Worm (Caenorhabditis elegans) whole organism, L3 larva: Measurements from ENCODE around the gene C47E12.3.

Source experiments
- R02D3.7 ChIP-seq: fragments of 150-350 bp; optimal IDR thresholded peaks from 2 replicates; lab custom pipeline; 2014; ENCODE audit warnings: missing biosample characterization, missing genetic modification characterization
- ama-1 ChIP-seq: fragments of 150-350 bp; optimal IDR thresholded peaks from 2 replicates; lab custom pipeline; 2018
- ceh-16 ChIP-seq: sonication (generic microtip); optimal IDR thresholded peaks from 2 replicates; lab custom pipeline; 2017; ENCODE audit warnings: missing biosample characterization, missing genetic modification characterization
- ceh-28 ChIP-seq: fragments of 150-350 bp; optimal IDR thresholded peaks from 2 replicates; lab custom pipeline; 2014; ENCODE audit warnings: missing biosample characterization, missing genetic modification reagents, missing genetic modification characterization
- ceh-82 ChIP-seq: fragments of 150-350 bp; optimal IDR thresholded peaks from 2 replicates; lab custom pipeline; 2014; ENCODE audit warnings: missing biosample characterization, missing genetic modification characterization
- ceh-9 ChIP-seq: sonication (generic microtip); optimal IDR thresholded peaks from 2 replicates; lab custom pipeline; 2018; ENCODE audit warnings: missing biosample characterization, missing genetic modification characterization
- daf-12 ChIP-seq: fragments of 150-350 bp; optimal IDR thresholded peaks from 2 replicates; lab custom pipeline; 2014; ENCODE audit warnings: missing biosample characterization, missing genetic modification reagents, missing genetic modification characterization
- egl-27 ChIP-seq: sonication (generic microtip); optimal IDR thresholded peaks from 4 replicates; lab custom pipeline; 2017; ENCODE audit warnings: missing biosample characterization, missing genetic modification reagents, missing genetic modification characterization
- egl-5 ChIP-seq: fragments of 150-350 bp; optimal IDR thresholded peaks from 2 replicates; lab custom pipeline; 2017; ENCODE audit warnings: missing biosample characterization, missing genetic modification reagents, missing genetic modification characterization, inconsistent platforms
- elt-1 ChIP-seq: fragments of 150-350 bp; optimal IDR thresholded peaks from 2 replicates; lab custom pipeline; 2014; ENCODE audit warnings: missing biosample characterization, missing genetic modification characterization
- elt-2 ChIP-seq: sonication (generic microtip); optimal IDR thresholded peaks from 2 replicates; lab custom pipeline; 2016; ENCODE audit warnings: missing genetic modification reagents, mild to moderate bottlenecking, missing genetic modification characterization, missing compliant biosample characterization
- eor-1 ChIP-seq, 2 experiments: fragments of 150-350 bp; optimal IDR thresholded peaks; 2 replicates each; lab custom pipeline; 2014 to 2018; ENCODE audit warnings: missing biosample characterization in 2 of 2, missing genetic modification characterization in 2 of 2
- hmg-11 ChIP-seq: sonication (generic microtip); optimal IDR thresholded peaks from 2 replicates; lab custom pipeline; 2016; ENCODE audit warnings: missing genetic modification characterization, missing compliant biosample characterization
- lin-15B ChIP-seq: fragments of 150-350 bp; optimal IDR thresholded peaks from 2 replicates; lab custom pipeline; 2014; ENCODE audit warnings: missing biosample characterization, missing genetic modification characterization
- lsy-12 ChIP-seq: sonication (generic microtip); optimal IDR thresholded peaks from 2 replicates; lab custom pipeline; 2016; ENCODE audit warnings: mild to moderate bottlenecking, missing genetic modification characterization, missing compliant biosample characterization
- mdl-1 ChIP-seq: fragments of 150-350 bp; optimal IDR thresholded peaks from 2 replicates; lab custom pipeline; 2014; ENCODE audit warnings: missing biosample characterization, missing genetic modification characterization
- nfya-1 ChIP-seq: sonication (generic microtip); optimal IDR thresholded peaks from 2 replicates; lab custom pipeline; 2017; ENCODE audit warnings: missing genetic modification characterization, mild to moderate bottlenecking, missing compliant biosample characterization, antibody characterized with exemption, moderate library complexity; ENCODE audit not compliant: insufficient read depth
- nhr-11 ChIP-seq: fragments of 150-350 bp; optimal IDR thresholded peaks from 2 replicates; lab custom pipeline; 2014; ENCODE audit warnings: missing biosample characterization, missing genetic modification characterization
- nhr-12 ChIP-seq: fragments of 150-350 bp; optimal IDR thresholded peaks from 2 replicates; lab custom pipeline; 2014; ENCODE audit warnings: missing biosample characterization, missing genetic modification characterization
- nhr-23 ChIP-seq: fragments of 150-350 bp; optimal IDR thresholded peaks from 2 replicates; lab custom pipeline; 2014; ENCODE audit warnings: missing biosample characterization, missing genetic modification reagents, missing genetic modification characterization
- nhr-237 ChIP-seq: fragments of 150-350 bp; optimal IDR thresholded peaks from 2 replicates; lab custom pipeline; 2014; ENCODE audit warnings: missing biosample characterization, missing genetic modification characterization
- nhr-28 ChIP-seq: fragments of 150-350 bp; optimal IDR thresholded peaks from 2 replicates; lab custom pipeline; 2014; ENCODE audit warnings: missing biosample characterization, missing genetic modification characterization
- nhr-43 ChIP-seq: sonication (generic microtip); optimal IDR thresholded peaks from 2 replicates; lab custom pipeline; 2016; ENCODE audit warnings: mild to moderate bottlenecking, missing genetic modification characterization, missing compliant biosample characterization; ENCODE audit not compliant: poor library complexity, severe bottlenecking
- nhr-67 ChIP-seq: fragments of 150-350 bp; optimal IDR thresholded peaks from 2 replicates; lab custom pipeline; 2014; ENCODE audit warnings: missing biosample characterization, missing genetic modification characterization
- nhr-76 ChIP-seq: fragments of 150-350 bp; sonication (generic microtip); optimal IDR thresholded peaks from 5 replicates; lab custom pipeline; 2014; ENCODE audit warnings: missing biosample characterization, missing genetic modification characterization
- nhr-77 ChIP-seq: fragments of 150-350 bp; optimal IDR thresholded peaks from 2 replicates; lab custom pipeline; 2014; ENCODE audit warnings: missing biosample characterization, missing genetic modification characterization
- pha-4 ChIP-seq: fragments of 150-350 bp; optimal IDR thresholded peaks from 2 replicates; lab custom pipeline; 2014; ENCODE audit warnings: missing biosample characterization, missing genetic modification reagents, missing genetic modification characterization
- sea-2 ChIP-seq: fragments of 150-350 bp; sonication (generic microtip); optimal IDR thresholded peaks from 4 replicates; lab custom pipeline; 2014; ENCODE audit warnings: missing biosample characterization, missing genetic modification reagents, missing genetic modification characterization
- skn-1 ChIP-seq: fragments of 150-350 bp; optimal IDR thresholded peaks from 2 replicates; lab custom pipeline; 2014; ENCODE audit warnings: missing biosample characterization, missing genetic modification characterization
- tbx-2 ChIP-seq: sonication (generic microtip); optimal IDR thresholded peaks from 2 replicates; lab custom pipeline; 2016; ENCODE audit warnings: mild to moderate bottlenecking, missing genetic modification characterization, missing compliant biosample characterization
- unc-62 ChIP-seq: fragments of 150-350 bp; sonication (generic microtip); optimal IDR thresholded peaks from 4 replicates; lab custom pipeline; 2014; ENCODE audit warnings: missing biosample characterization, missing genetic modification reagents, missing genetic modification characterization
- zag-1 ChIP-seq: fragments of 150-350 bp; optimal IDR thresholded peaks from 2 replicates; lab custom pipeline; 2014; ENCODE audit warnings: missing biosample characterization, missing genetic modification characterization
- ztf-4 ChIP-seq: fragments of 150-350 bp; optimal IDR thresholded peaks from 2 replicates; lab custom pipeline; 2014; ENCODE audit warnings: missing biosample characterization, missing genetic modification characterization

C47E12.3 gene

DNA sequence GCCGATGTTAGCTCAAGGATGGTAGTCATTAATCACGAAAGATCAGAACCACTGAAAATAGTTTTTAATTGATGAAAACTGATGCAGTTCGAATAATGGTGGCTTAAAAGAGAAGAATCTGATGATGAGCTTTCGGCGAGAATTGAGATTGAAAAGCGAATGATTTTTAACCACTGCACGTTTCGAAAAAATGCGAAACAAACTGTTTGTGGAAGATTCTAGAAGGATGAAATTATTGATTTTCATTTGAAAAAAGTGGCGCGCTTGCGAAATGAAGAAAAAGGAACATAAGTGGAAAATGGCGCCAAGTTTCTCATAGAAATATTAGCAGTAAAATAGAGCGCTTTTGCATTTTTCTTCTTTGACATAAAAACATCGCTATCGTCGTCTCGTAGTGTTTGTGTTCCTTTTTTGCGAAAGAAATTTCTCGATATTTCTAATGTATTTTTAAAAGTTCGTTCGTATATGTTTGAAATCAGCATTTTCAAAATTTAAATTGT, 6.7 kb downstream of the C47E12.3 start, which contains the start of gene uba-1 (continued):
- TF ChIP-seq elt-2 (tag; lab: Kevin White, UChicago) (peak; percentile 46), nhr-11 (tag; lab: Kevin White, UChicago) (no peak), elt-1 (tag; lab: Kevin White, UChicago) (no peak), zag-1 (tag; lab: Kevin White, UChicago) (no peak)

DNA sequence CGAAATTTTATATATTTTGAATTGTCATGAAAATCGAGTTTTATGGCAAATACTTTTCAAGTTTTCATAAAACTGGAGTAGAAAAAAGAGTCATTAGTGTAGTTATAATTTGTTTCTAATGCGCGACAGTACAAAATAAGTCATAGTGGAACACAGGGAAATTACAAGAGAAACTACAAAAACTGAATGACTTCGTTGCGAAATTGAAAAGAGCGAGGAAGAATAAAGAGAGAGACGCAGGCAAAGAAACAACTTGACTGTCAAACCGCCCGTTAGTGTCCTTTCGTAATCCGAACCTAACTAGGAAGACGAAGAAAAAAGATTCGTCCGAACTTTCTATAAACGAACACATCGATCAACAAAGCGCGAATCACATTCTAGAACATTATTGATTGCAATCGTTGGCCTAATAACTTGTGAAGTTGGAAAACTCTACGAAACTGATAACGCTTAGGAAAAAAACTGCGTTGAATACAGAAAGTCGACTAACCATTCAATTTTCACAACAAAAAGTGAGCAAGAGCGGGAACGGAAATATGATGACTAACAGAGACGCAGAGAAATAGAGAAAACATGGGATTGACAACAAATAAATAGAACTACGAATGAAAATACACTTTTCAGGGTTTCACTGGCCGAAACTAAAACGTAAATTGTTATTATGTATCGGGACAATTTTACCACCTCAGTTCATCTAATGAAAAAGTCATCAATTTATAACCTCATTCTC, 8.1 kb downstream of the C47E12.3 start:
- TF ChIP-seq tbx-2 (no peak), elt-2 (tag; lab: Kevin White, UChicago) (peak; percentile 31), skn-1 (tag; lab: Kevin White, UChicago) (peak; percentile 79), ama-1 (peak; percentile 61), pha-4 (tag; lab: Kevin White, UChicago) (peak; percentile 67), hmg-11 (tag; lab: Kevin White, UChicago) (peak; percentile 20), eor-1 (tag; optimal IDR thresholded peaks at IDR 0.05; lab: Kevin White, UChicago) (no peak)
- TF ChIP-seq, all 47 proteins: peak for 5

DNA sequence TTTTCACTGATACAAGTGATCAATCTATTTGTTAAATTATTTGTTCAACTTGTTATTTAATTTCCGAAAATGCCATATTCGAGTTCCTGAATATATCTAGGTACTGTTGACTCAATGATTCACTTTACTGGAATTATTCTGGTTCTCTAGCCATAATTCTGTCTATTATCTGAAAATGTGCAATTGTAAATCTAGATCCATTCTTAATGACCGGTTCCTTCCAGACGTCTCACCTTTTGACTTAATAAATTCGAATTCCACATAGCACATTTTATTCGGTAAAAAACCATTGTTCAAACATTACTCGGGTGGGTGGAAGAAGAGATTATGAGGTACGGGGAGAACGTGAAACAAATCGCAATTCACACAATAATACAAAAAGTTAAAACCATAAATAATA, 12.2 kb downstream of the C47E12.3 start:
- no peak for TF ChIP-seq mdl-1 (tag; lab: Kevin White, UChicago)
- TF ChIP-seq unc-62 (GFP tag; lab: Kevin White, UChicago), result no peak
- no peak for TF ChIP-seq ceh-82
- TF ChIP-seq daf-12 (tag; lab: Kevin White, UChicago), result no peak
- TF ChIP-seq elt-2 (tag; lab: Kevin White, UChicago), result peak; percentile 2
- peak; percentile 12 for TF ChIP-seq lsy-12 (tag; lab: Kevin White, UChicago)

DNA sequence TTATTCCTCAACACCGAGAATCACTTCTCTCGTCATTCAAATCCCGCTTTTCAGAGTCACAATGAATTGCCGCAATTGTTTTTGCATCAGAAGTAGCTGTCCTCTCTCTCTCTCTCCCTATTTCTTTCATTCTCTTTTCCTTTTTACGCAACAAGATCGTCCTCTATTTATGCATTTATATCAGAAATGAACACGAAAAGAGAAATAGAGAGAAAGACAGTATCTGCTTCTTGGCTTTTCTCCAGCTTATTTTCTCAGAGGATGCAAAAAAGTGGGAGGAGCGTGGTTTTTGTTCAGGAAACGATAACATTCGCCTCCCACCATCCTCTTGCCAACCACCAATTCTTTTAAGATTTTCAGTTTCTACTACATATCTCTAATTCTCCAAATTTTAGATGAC, 18.8 kb downstream of the C47E12.3 start, which contains the start of gene mam-2:
Gene mam-2, plus strand, starts transcription at position 301 of the 400 bp plus-strand sequence.
- no peak for TF ChIP-seq ceh-16 (tag; lab: Kevin White, UChicago)
- TF ChIP-seq R02D3.7, result no peak
- TF ChIP-seq skn-1 (tag; lab: Kevin White, UChicago), result no peak
- no peak for TF ChIP-seq zag-1 (tag; lab: Kevin White, UChicago)
- no peak for TF ChIP-seq egl-27 (tag; lab: Kevin White, UChicago)
- no peak for TF ChIP-seq egl-5
- TF ChIP-seq nhr-67 (tag; lab: Kevin White, UChicago), result no peak
- no peak for TF ChIP-seq mdl-1 (tag; lab: Kevin White, UChicago)
- TF ChIP-seq daf-12 (tag; lab: Kevin White, UChicago), result no peak
- TF ChIP-seq ztf-4 (tag; lab: Kevin White, UChicago), result no peak
- TF ChIP-seq elt-1 (tag; lab: Kevin White, UChicago), result no peak
- no peak for TF ChIP-seq tbx-2
- TF ChIP-seq lin-15B (tag; lab: Kevin White, UChicago), result no peak
- TF ChIP-seq nhr-23 (tag; lab: Kevin White, UChicago), result no peak
- TF ChIP-seq nhr-28 (tag; lab: Kevin White, UChicago), result no peak
- TF ChIP-seq ceh-28 (tag; lab: Kevin White, UChicago), result no peak
- no peak for TF ChIP-seq sea-2
- TF ChIP-seq nhr-76 (tag; lab: Kevin White, UChicago), result no peak
- no peak for TF ChIP-seq nhr-77 (tag; lab: Kevin White, UChicago)
- TF ChIP-seq nhr-12, result no peak
- TF ChIP-seq, all 47 proteins: peak for 0

DNA sequence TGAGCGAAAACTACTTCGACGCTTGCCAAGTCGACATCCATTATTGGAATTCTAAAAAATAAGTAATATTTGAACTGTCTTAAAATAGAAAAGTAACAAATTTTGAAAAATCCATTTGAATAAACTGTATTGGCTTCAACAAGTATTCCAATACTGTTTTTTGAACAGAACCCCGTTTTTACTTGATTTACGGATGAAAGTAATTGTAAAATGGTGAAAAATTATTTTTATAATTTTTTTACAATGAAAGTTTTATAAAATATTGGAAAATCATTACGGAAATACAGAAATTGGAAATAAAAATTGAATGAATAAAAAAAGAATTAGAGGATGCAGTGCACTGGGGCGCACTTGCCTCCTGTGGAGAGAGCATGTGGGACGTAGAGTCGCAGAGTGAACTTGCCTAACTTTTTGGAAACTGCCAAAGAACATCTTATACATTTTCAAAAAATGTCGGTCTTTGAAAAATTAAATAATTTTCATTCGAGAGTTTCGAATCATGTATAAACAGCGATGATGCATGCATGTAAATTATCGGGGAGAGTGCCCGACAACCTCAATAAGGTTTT, 19.3 kb downstream of the C47E12.3 start, which contains the start of gene rrp-1:
Gene rrp-1, minus strand, starts transcription at position 51 of the 569 bp plus-strand sequence.
- TF ChIP-seq nhr-43 (tag; lab: Kevin White, UChicago) (no peak), ceh-9 (tag; lab: Kevin White, UChicago) (no peak), nfya-1 (tag; lab: Kevin White, UChicago) (peak; percentile 6), pha-4 (tag; lab: Kevin White, UChicago) (no peak), lsy-12 (tag; lab: Kevin White, UChicago) (no peak), lin-15B (tag; lab: Kevin White, UChicago) (peak; percentile 4), nhr-237 (tag; lab: Kevin White, UChicago) (no peak)
